Worm (Caenorhabditis elegans) whole organism, early embryonic: ENCODE data around the gene T03F7.7.

Source experiments
- B0310.2 ChIP-seq: sonication (generic microtip); optimal IDR thresholded peaks from 2 replicates; lab custom pipeline; 2016; ENCODE audit warnings: mild to moderate bottlenecking, missing genetic modification characterization, missing compliant biosample characterization
- ama-1 ChIP-seq: fragments of 150-350 bp; optimal IDR thresholded peaks from 2 replicates; lab custom pipeline; 2014
- sea-1 ChIP-seq: fragments of 200-800 bp; sonication (Bioruptor generic); conservative IDR thresholded peaks from 2 replicates; pipeline ENCODE4 v1.3.6; 2022; ENCODE audit warnings: missing genetic modification characterization, missing compliant biosample characterization
- tbx-37 ChIP-seq: fragments of 200-800 bp; sonication (Bioruptor generic); conservative IDR thresholded peaks from 2 replicates; pipeline ENCODE4 v1.3.6; 2022; ENCODE audit warnings: missing genetic modification reagents, missing genetic modification characterization, missing compliant biosample characterization

DNA sequence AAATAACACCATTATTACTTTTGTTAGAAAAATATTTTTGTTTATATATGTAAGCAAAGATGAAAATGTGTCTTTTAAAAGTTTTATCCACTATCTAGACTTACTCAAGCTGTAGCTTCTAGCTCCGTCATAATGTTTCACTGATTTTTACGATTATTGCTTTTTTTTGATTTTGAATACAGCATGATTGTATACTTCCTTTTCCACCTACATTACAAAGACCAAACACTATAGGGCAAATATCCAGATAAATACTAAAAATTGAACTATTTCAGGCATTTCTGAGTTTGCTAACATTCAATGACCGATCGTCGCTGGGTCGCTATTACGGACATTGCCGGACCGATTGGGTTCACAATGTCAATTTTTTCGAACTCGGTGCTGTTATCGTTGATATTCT, 44.5 kb upstream of the T03F7.7 start, which contains the start of gene str-116:
- no peak for TF ChIP-seq tbx-37 (GFP tag; lab: Robert Waterston, UW)
- no peak for TF ChIP-seq ama-1 (lab: Kevin White, UChicago)
- no peak for TF ChIP-seq B0310.2 (tag; lab: Kevin White, UChicago)
- TF ChIP-seq sea-1 (GFP tag; lab: Robert Waterston, UW) = no peak
